Fruit fly (Drosophila melanogaster): ENCODE data around the gene GluRS-m.

- no peak for TF ChIP-seq psq (optimal IDR thresholded peaks at IDR 0.05)
- no peak for TF ChIP-seq pan (optimal IDR thresholded peaks at IDR 0.05)
- no peak for TF ChIP-seq usp (GFP tag; optimal IDR thresholded peaks at IDR 0.05)
- no peak for TF ChIP-seq EcR (GFP tag; optimal IDR thresholded peaks at IDR 0.05)
- TF ChIP-seq CG8478 (optimal IDR thresholded peaks at IDR 0.05): no peak
Observed at dm6 chr3L:16384145-16384705, 32.8 kb downstream of the GluRS-m start.

All from whole organism.